Fruit fly (Drosophila melanogaster) whole organism, pupa: ENCODE data around the gene CG7806.

Experiments used
- CG13204 ChIP-seq: fragments of 200-800 bp; sonication (Bioruptor generic); optimal IDR thresholded peaks from 2 replicates; lab custom pipeline; 2018; ENCODE audit warnings: missing biosample characterization, mild to moderate bottlenecking, missing genetic modification characterization, moderate library complexity
- CG32121 ChIP-seq: fragments of 200-800 bp; sonication (Bioruptor generic); IDR thresholded peaks from 2 replicates; pipeline ENCODE4 v1.3.6; 2022; ENCODE audit warnings: missing biosample characterization, missing genetic modification characterization
- CG4496 ChIP-seq: fragments of 200-800 bp; sonication (Bioruptor generic); IDR thresholded peaks from 3 replicates; pipeline ENCODE4 v1.3.6; 2022; ENCODE audit warnings: missing biosample characterization, missing genetic modification characterization
- EcR ChIP-seq: fragments of 200-800 bp; sonication (Bioruptor generic); optimal IDR thresholded peaks from 3 replicates; lab custom pipeline; 2019; ENCODE audit warnings: missing biosample characterization, missing genetic modification characterization, mild to moderate bottlenecking, moderate library complexity, missing genetic modification reagents
- Ets98B ChIP-seq: fragments of 200-800 bp; sonication (Bioruptor generic); IDR thresholded peaks from 2 replicates; pipeline ENCODE4 v1.3.6; 2022; ENCODE audit warnings: missing biosample characterization, missing genetic modification characterization
- Pif1A ChIP-seq: fragments of 200-800 bp; sonication (Bioruptor generic); optimal IDR thresholded peaks from 3 replicates; lab custom pipeline; 2016; ENCODE audit warnings: missing biosample characterization, missing genetic modification characterization
- gl ChIP-seq: fragments of 200-800 bp; sonication (Bioruptor generic); optimal IDR thresholded peaks from 2 replicates; lab custom pipeline; 2018; ENCODE audit warnings: missing biosample characterization, mild to moderate bottlenecking, missing genetic modification characterization

- TF ChIP-seq Pif1A (GFP tag; lab: Kevin White, UChicago) (no peak), CG13204 (no peak), CG4496 (no peak), EcR (no peak), CG32121 (GFP tag; lab: Robert Waterston, UW) (no peak), gl (tag; lab: Kevin White, UChicago) (no peak), Ets98B (GFP tag; lab: Robert Waterston, UW) (no peak)
Measured at dm6 chr2L:8304635-8305034, 6.6 kb upstream of the CG7806 start.
